Worm (Caenorhabditis elegans) whole organism, late embryonic: Measurements from ENCODE around the gene Y39E4B.11.
"Not testable (repeated sequence)": the region's sequence is repeated elsewhere in the genome, so short reads cannot be mapped to it uniquely, and the experiment has no call there.

Experiments
- C38D4.7 ChIP-seq: fragments of 200-800 bp; sonication (Bioruptor generic); optimal IDR thresholded peaks from 2 replicates; lab custom pipeline; 2018; ENCODE audit warnings: mild to moderate bottlenecking, missing genetic modification characterization, moderate library complexity, missing compliant biosample characterization
- K02D7.2 ChIP-seq: sonication (generic microtip); optimal IDR thresholded peaks from 2 replicates; lab custom pipeline; 2017; ENCODE audit warnings: mild to moderate bottlenecking, missing genetic modification characterization, missing compliant biosample characterization
- ahr-1 ChIP-seq: sonication (generic microtip); optimal IDR thresholded peaks from 2 replicates; lab custom pipeline; 2016; ENCODE audit warnings: missing genetic modification characterization, missing compliant biosample characterization
- ceh-14 ChIP-seq: sonication (generic microtip); optimal IDR thresholded peaks from 2 replicates; lab custom pipeline; 2016; ENCODE audit warnings: missing genotype, missing genetic modification characterization, missing compliant biosample characterization
- ceh-18 ChIP-seq: sonication (generic microtip); optimal IDR thresholded peaks from 2 replicates; lab custom pipeline; 2016; ENCODE audit warnings: missing genetic modification characterization, missing compliant biosample characterization
- ceh-2 ChIP-seq: sonication (generic microtip); optimal IDR thresholded peaks from 2 replicates; lab custom pipeline; 2016; ENCODE audit warnings: missing genotype, missing genetic modification characterization, missing compliant biosample characterization
- ceh-31 ChIP-seq: sonication (generic microtip); optimal IDR thresholded peaks from 2 replicates; lab custom pipeline; 2016; ENCODE audit warnings: missing genetic modification characterization, missing compliant biosample characterization
- ceh-34 ChIP-seq: sonication (generic microtip); optimal IDR thresholded peaks from 2 replicates; lab custom pipeline; 2016; ENCODE audit warnings: mild to moderate bottlenecking, missing genetic modification characterization, missing compliant biosample characterization
- ceh-48 ChIP-seq: sonication (generic microtip); optimal IDR thresholded peaks from 2 replicates; lab custom pipeline; 2016; ENCODE audit warnings: missing genetic modification characterization, inconsistent platforms, missing compliant biosample characterization
- ceh-6 ChIP-seq: fragments of 200-800 bp; sonication (Bioruptor generic); optimal IDR thresholded peaks from 2 replicates; lab custom pipeline; 2018; ENCODE audit warnings: mild to moderate bottlenecking, missing genetic modification characterization, missing compliant biosample characterization
- che-1 ChIP-seq: sonication (generic microtip); optimal IDR thresholded peaks from 2 replicates; lab custom pipeline; 2016; ENCODE audit warnings: mild to moderate bottlenecking, missing genetic modification characterization, missing compliant biosample characterization
- dmd-4 ChIP-seq: sonication (generic microtip); optimal IDR thresholded peaks from 2 replicates; lab custom pipeline; 2016; ENCODE audit warnings: borderline replicate concordance, missing genetic modification characterization, missing compliant biosample characterization
- elt-4 ChIP-seq: sonication (generic microtip); optimal IDR thresholded peaks from 2 replicates; lab custom pipeline; 2016; ENCODE audit warnings: missing genetic modification characterization, missing compliant biosample characterization
- ets-4 ChIP-seq: sonication (generic microtip); optimal IDR thresholded peaks from 2 replicates; lab custom pipeline; 2016; ENCODE audit warnings: missing genetic modification characterization, missing compliant biosample characterization
- fkh-10 ChIP-seq: fragments of 150-350 bp; optimal IDR thresholded peaks from 2 replicates; lab custom pipeline; 2014; ENCODE audit warnings: missing biosample characterization, missing genetic modification reagents, missing genetic modification characterization
- hlh-15 ChIP-seq: sonication (generic microtip); optimal IDR thresholded peaks from 2 replicates; lab custom pipeline; 2016; ENCODE audit warnings: missing genetic modification characterization, missing compliant biosample characterization
- hlh-6 ChIP-seq: sonication (generic microtip); optimal IDR thresholded peaks from 2 replicates; lab custom pipeline; 2016; ENCODE audit warnings: missing genotype, missing genetic modification characterization, missing compliant biosample characterization
- hlh-8 ChIP-seq: sonication (generic microtip); optimal IDR thresholded peaks from 2 replicates; lab custom pipeline; 2016; ENCODE audit warnings: missing genotype, missing genetic modification characterization, missing compliant biosample characterization
- lin-11 ChIP-seq: fragments of 200-800 bp; sonication (Bioruptor generic); optimal IDR thresholded peaks from 2 replicates; lab custom pipeline; 2018; ENCODE audit warnings: mild to moderate bottlenecking, missing genetic modification characterization, missing compliant biosample characterization
- mec-3 ChIP-seq: sonication (generic microtip); optimal IDR thresholded peaks from 2 replicates; lab custom pipeline; 2016; ENCODE audit warnings: borderline replicate concordance, missing genetic modification characterization, missing compliant biosample characterization
- nfya-1 ChIP-seq: sonication (generic microtip); optimal IDR thresholded peaks from 2 replicates; lab custom pipeline; 2017; ENCODE audit warnings: missing genetic modification characterization, mild to moderate bottlenecking, missing compliant biosample characterization, antibody characterized with exemption, moderate library complexity
- nhr-11 ChIP-seq: fragments of 150-350 bp; optimal IDR thresholded peaks from 2 replicates; lab custom pipeline; 2014; ENCODE audit warnings: missing biosample characterization, missing genetic modification characterization
- odd-2 ChIP-seq: sonication (generic microtip); optimal IDR thresholded peaks from 2 replicates; lab custom pipeline; 2017; ENCODE audit warnings: antibody characterized with exemption, mild to moderate bottlenecking, missing genetic modification characterization, missing compliant biosample characterization
- pat-9 ChIP-seq: fragments of 200-800 bp; sonication (Bioruptor generic); optimal IDR thresholded peaks from 2 replicates; lab custom pipeline; 2018; ENCODE audit warnings: mild to moderate bottlenecking, missing genetic modification characterization, moderate library complexity, missing compliant biosample characterization
- pax-1 ChIP-seq: fragments of 150-350 bp; optimal IDR thresholded peaks from 2 replicates; lab custom pipeline; 2014; ENCODE audit warnings: missing biosample characterization, missing genetic modification characterization
- pqm-1 ChIP-seq: sonication (generic microtip); optimal IDR thresholded peaks from 2 replicates; lab custom pipeline; 2016; ENCODE audit warnings: missing genetic modification characterization, missing compliant biosample characterization
- sox-4 ChIP-seq: sonication (generic microtip); optimal IDR thresholded peaks from 2 replicates; lab custom pipeline; 2017; ENCODE audit warnings: mild to moderate bottlenecking, missing genetic modification characterization, inconsistent platforms, missing compliant biosample characterization
- syd-9 ChIP-seq: sonication (generic microtip); optimal IDR thresholded peaks from 2 replicates; lab custom pipeline; 2016; ENCODE audit warnings: mild to moderate bottlenecking, missing genetic modification characterization, moderate library complexity, missing compliant biosample characterization
- unc-55 ChIP-seq: sonication (generic microtip); optimal IDR thresholded peaks from 2 replicates; lab custom pipeline; 2017; ENCODE audit warnings: missing biosample characterization, missing genetic modification reagents, missing genetic modification characterization
- unc-86 ChIP-seq: sonication (generic microtip); optimal IDR thresholded peaks from 2 replicates; lab custom pipeline; 2016; ENCODE audit warnings: missing genetic modification characterization, missing compliant biosample characterization
- ztf-16 ChIP-seq: sonication (generic microtip); optimal IDR thresholded peaks from 2 replicates; lab custom pipeline; 2017; ENCODE audit warnings: missing genetic modification characterization, missing compliant biosample characterization

The Y39E4B.11 gene

ce11 chrIII:13245281-13245680 lies 40.5 kb downstream of the Y39E4B.11 start, which contains the start of gene Y43F4A.4:
Gene Y43F4A.4 (plus strand): TSS chrIII:13245581.
- TF ChIP-seq che-1, elt-4, pqm-1 (tag; lab: Kevin White, UChicago): not testable (repeated sequence)

- TF ChIP-seq elt-4 (tag; lab: Kevin White, UChicago), result no peak
- TF ChIP-seq ceh-31, result no peak
- TF ChIP-seq sox-4 (tag; lab: Kevin White, UChicago), result no peak
- no peak for TF ChIP-seq lin-11 (tag; lab: Kevin White, UChicago)
- no peak for TF ChIP-seq ahr-1
- TF ChIP-seq mec-3 (tag; lab: Kevin White, UChicago), result no peak
- TF ChIP-seq dmd-4 (tag; lab: Kevin White, UChicago), result no peak
- TF ChIP-seq syd-9 (tag; lab: Kevin White, UChicago), result no peak
- TF ChIP-seq hlh-6, result no peak
- no peak for TF ChIP-seq fkh-10 (GFP tag; lab: Kevin White, UChicago)
- TF ChIP-seq ets-4, result no peak
- TF ChIP-seq pqm-1 (tag; lab: Kevin White, UChicago), result no peak
- no peak for TF ChIP-seq pat-9 (tag; lab: Kevin White, UChicago)
- TF ChIP-seq ceh-6 (GFP tag; lab: Kevin White, UChicago), result no peak
- no peak for TF ChIP-seq C38D4.7 (GFP tag; lab: Kevin White, UChicago)
- TF ChIP-seq hlh-8 (tag; lab: Kevin White, UChicago), result no peak
- no peak for TF ChIP-seq ceh-14
- no peak for TF ChIP-seq ztf-16 (tag; lab: Kevin White, UChicago)
These were observed 41.5 kb downstream of the Y39E4B.11 start, which contains the start of gene anoh-1 for ce11 chrIII:13246265-13246664. Gene anoh-1 (plus strand): TSS chrIII:13246565.

DNA sequence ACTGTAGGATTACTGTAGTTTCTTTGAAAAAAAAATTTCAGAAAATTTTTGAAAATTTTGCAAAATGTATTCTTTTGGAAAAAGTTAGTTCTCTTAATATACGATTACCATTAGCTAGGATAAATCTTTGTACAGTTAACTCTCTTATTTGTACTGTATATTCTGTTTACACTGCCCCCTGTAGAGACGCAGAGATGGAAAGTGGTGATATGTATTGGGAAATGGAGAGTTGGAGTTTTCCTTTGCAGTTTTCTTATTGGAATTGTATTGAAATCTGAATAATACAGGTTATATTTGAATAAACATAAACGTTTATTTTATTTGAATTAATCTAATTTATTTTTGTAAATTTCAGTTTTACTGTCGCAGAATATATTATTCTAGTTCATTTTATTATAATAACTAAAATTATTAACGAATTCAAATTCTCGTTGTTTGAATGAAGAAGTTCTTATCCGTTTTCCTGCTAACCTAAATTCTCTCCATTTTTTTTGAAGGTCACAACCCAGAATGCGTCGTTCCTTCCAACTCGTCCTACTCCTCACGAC lies 49.5 kb downstream of the Y39E4B.11 start, which contains the start of gene F56A8.9:
Gene F56A8.9 (plus strand): TSS at position 498 of the 548 bp plus-strand sequence.
- TF ChIP-seq hlh-15 (tag; lab: Kevin White, UChicago) (no peak), pax-1 (tag; lab: Kevin White, UChicago) (no peak), syd-9 (tag; lab: Kevin White, UChicago) (no peak), odd-2 (tag; lab: Kevin White, UChicago) (no peak), nhr-11 (tag; lab: Kevin White, UChicago) (no peak), ceh-31 (no peak)

DNA sequence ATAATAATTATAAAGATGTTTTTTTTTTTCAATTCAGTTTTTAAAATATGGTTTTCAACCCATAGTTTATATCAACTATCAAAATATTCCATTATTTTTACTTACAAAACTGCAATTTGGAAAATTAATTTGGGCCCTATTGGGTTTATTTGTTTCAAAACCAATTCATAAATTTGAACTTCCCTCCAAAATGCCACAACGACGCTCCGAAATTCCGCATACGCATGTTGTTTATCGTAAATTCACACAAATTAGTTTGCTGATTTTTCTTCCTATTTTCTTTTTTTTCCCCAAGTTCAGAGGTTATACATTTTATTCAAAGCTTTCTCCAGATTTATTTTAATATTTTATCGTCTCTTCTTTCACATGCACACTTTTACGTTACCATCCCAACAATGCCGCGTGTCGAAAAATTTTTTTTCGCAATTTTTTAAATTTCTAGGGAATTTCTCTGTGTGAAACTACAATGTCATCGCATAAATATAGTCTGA lies 51.7 kb downstream of the Y39E4B.11 start, which contains the start of gene F56A8.3:
Gene F56A8.3 (plus strand): TSS at position 441 of the 491 bp plus-strand sequence.
- peak; percentile 30 for TF ChIP-seq nfya-1
- peak; percentile 8 for TF ChIP-seq K02D7.2 (tag; lab: Kevin White, UChicago)
- TF ChIP-seq ceh-34 (tag; lab: Kevin White, UChicago), result no peak
- no peak for TF ChIP-seq pat-9 (tag; lab: Kevin White, UChicago)
- no peak for TF ChIP-seq unc-55 (GFP tag; lab: Kevin White, UChicago)
- no peak for TF ChIP-seq unc-86 (tag; lab: Kevin White, UChicago)
- no peak for TF ChIP-seq ceh-14
- TF ChIP-seq ceh-18 (tag; lab: Kevin White, UChicago), result no peak
- no peak for TF ChIP-seq ceh-2 (tag; lab: Kevin White, UChicago)
- no peak for TF ChIP-seq ceh-48 (tag; lab: Kevin White, UChicago)
